Fruit fly (Drosophila melanogaster) whole organism: ENCODE measurements around the gene mys.

Source experiments
- CG8478 ChIP-seq: fragments of >200 bp; optimal IDR thresholded peaks from 2 replicates; lab custom pipeline; 2018; ENCODE audit warnings: inconsistent platforms
- Dll ChIP-seq: fragments of >200 bp; optimal IDR thresholded peaks from 2 replicates; lab custom pipeline; 2017
- EcR ChIP-seq, 2 experiments: fragments of >200 bp; optimal IDR thresholded peaks; 2 replicates each; lab custom pipeline; 2017; ENCODE audit warnings: missing biosample characterization in 2 of 2, missing genetic modification characterization in 2 of 2, missing genetic modification reagents in 2 of 2
- pan ChIP-seq: fragments of >200 bp; optimal IDR thresholded peaks from 2 replicates; lab custom pipeline; 2017
- psq ChIP-seq: fragments of >200 bp; optimal IDR thresholded peaks from 2 replicates; lab custom pipeline; 2017
- usp ChIP-seq: fragments of >200 bp; optimal IDR thresholded peaks from 2 replicates; lab custom pipeline; 2017; ENCODE audit warnings: missing biosample characterization, missing genetic modification characterization, mixed read lengths

Gene mys

DNA sequence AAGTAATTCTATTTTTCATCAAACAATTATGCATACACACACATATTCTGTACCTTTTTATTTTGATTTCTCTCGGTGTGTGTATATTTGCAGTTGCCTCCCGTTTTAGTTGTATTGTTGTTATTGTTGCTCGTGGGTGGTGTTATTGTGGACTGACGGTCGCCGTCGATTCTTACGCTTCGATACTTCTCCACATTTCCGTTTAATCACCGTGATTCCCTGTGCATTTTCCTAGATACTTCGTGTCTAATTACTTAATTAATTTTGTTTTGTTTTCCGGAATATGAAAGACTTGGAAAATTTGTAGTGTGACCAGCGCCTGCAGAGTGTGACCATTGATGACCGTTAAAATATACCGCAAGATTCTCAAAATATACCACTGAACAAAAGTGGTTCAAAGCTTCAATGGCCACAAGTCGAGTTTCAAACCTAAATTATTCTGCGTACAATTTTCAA lies 32.3 kb downstream of the mys start, which contains the start of gene UbcE2H:
UbcE2H (minus strand) TSS at position 343 of the 456 bp plus-strand sequence.
- no peak for TF ChIP-seq Dll (lab: Kevin White, UChicago)
- TF ChIP-seq CG8478 (lab: Kevin White, UChicago), result no peak
- no peak for TF ChIP-seq psq
- no peak for TF ChIP-seq pan (lab: Kevin White, UChicago)
- no peak for TF ChIP-seq EcR (GFP tag; optimal IDR thresholded peaks at IDR 0.05; lab: Kevin White, UChicago)
- TF ChIP-seq usp (GFP tag; lab: Kevin White, UChicago), result no peak

dm6 chrX:8100026-8100825 lies 38.8 kb downstream of the mys start:
- TF ChIP-seq psq, result no peak
- TF ChIP-seq pan (lab: Kevin White, UChicago), result no peak
- TF ChIP-seq Dll (lab: Kevin White, UChicago), result no peak
- no peak for TF ChIP-seq EcR (GFP tag; optimal IDR thresholded peaks at IDR 0.05; lab: Kevin White, UChicago)
- no peak for TF ChIP-seq CG8478 (lab: Kevin White, UChicago)
- TF ChIP-seq usp (GFP tag; lab: Kevin White, UChicago), result no peak

DNA sequence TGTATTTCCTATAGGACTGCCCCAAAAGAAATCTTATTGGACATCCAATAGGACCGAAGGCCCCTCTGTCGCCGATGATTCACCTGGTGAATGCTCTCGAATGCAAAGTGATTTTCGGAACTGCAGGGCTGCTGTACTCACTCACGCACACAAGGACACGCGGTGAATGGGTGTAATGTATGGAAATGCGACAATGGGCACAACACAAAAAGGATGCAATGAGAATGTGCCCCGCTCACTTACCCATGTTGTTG lies 39.3 kb downstream of the mys start:
- TF ChIP-seq CG8478 (lab: Kevin White, UChicago) (no peak), usp (GFP tag; lab: Kevin White, UChicago) (no peak), Dll (lab: Kevin White, UChicago) (no peak), psq (no peak), EcR (GFP tag; optimal IDR thresholded peaks at IDR 0.05; lab: Kevin White, UChicago) (no peak), pan (lab: Kevin White, UChicago) (no peak)

DNA sequence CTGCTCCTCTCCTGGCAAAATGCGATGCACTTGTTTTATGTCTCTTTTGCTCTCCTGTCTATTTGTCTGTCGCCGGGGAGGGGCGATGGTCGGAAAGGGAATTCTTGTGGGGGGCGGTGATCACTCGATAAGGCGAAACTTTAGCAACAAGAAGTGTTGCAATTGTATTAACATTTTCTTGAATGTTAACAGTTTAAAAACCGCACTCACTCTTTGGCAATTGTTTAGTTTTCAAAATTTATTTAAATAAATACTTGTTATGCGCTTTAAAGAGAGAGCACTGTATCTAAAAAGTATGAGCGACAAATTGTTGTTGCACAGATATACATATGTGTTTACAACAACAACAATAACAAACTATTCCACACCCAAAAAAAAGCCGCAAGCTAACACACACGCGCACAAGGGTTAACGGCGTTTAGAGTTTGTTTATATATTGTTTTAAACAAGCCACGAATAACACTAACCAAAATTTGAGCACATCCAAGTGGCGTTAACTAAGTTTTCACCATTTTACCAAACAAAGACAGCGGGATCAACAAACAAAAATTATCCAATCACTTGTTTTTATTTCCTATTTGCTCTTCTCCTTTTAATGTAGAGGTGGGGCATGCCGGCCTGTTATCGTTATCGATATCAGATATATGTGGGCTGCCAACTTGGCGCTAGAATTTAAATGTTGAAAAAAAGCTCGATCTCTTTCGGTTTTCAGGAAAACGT lies 40.2 kb downstream of the mys start, which contains the start of gene CG2258:
CG2258 (minus strand) TSS at position 617 of the 720 bp plus-strand sequence.
- no peak for TF ChIP-seq pan (lab: Kevin White, UChicago)
- no peak for TF ChIP-seq usp (GFP tag; lab: Kevin White, UChicago)
- TF ChIP-seq psq, result no peak
- no peak for TF ChIP-seq EcR (GFP tag; optimal IDR thresholded peaks at IDR 0.05; lab: Kevin White, UChicago)
- no peak for TF ChIP-seq Dll (lab: Kevin White, UChicago)
- TF ChIP-seq CG8478 (lab: Kevin White, UChicago), result no peak

DNA sequence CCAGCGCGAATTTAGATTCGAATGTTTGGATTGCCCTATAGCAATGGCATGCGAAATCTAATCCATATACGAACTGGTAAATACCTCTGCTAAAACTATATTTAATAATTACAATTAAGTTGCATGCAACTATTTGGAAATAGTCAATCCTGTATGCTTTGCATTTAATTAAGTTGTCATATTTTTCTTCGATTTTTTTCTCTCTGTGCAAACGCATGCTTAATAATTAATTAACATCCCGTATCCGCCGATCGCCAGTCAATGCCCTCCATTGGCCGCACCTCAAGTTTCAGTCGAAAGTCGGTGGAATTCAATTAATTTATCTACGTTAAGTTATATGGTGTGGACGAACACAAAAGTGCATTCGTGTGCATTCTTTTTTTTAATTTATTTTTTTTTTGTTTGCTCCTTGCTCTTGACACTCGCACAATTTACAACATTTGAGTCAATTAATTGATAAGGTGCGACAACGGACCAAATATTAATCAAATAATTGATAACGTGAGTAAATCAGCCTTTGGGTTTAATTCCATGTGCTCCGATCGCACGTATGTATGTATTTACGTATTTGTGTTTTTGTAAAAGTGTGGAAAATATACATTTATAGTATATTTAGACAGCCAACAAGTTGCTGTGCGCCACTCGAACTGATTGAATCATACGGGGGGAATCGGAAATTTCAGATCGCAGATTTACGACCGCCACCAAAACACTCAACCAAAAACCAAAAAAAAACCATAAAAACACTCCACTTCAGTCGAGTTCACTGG lies 45.0 kb downstream of the mys start:
- TF ChIP-seq psq, result no peak
- TF ChIP-seq pan (lab: Kevin White, UChicago), result no peak
- no peak for TF ChIP-seq Dll (lab: Kevin White, UChicago)
- TF ChIP-seq CG8478 (lab: Kevin White, UChicago), result no peak
- no peak for TF ChIP-seq usp (GFP tag; lab: Kevin White, UChicago)
- TF ChIP-seq EcR (GFP tag; optimal IDR thresholded peaks at IDR 0.05; lab: Kevin White, UChicago), result no peak

dm6 chrX:8107936-8108335 lies 46.5 kb downstream of the mys start:
- TF ChIP-seq usp (GFP tag; lab: Kevin White, UChicago) (no peak), pan (lab: Kevin White, UChicago) (no peak), EcR (GFP tag; optimal IDR thresholded peaks at IDR 0.05; lab: Kevin White, UChicago) (no peak), psq (no peak), Dll (lab: Kevin White, UChicago) (no peak), CG8478 (lab: Kevin White, UChicago) (no peak)

DNA sequence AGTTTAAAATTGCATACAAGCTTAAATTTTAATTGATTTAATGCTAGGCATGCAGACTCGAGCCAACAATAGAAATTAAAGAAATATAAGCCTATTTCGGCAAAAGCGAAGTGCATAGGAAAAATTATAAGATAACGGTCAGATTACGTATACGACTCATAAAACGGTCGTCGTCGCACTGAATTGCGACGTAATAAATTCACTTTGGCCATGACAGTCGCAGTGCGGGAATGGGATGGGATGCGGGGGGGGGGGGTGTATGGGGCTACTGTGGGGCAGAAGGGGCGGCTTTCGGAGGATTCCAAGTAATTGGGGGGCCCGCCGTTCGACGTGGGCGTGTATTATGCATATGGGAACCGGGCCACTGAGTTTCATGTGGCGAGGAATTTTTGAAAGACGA lies 49.5 kb downstream of the mys start:
- TF ChIP-seq pan (lab: Kevin White, UChicago), result no peak
- no peak for TF ChIP-seq EcR (GFP tag; optimal IDR thresholded peaks at IDR 0.05; lab: Kevin White, UChicago)
- no peak for TF ChIP-seq usp (GFP tag; lab: Kevin White, UChicago)
- TF ChIP-seq Dll (lab: Kevin White, UChicago), result no peak
- no peak for TF ChIP-seq psq
- no peak for TF ChIP-seq CG8478 (lab: Kevin White, UChicago)

- TF ChIP-seq psq (no peak), usp (GFP tag; lab: Kevin White, UChicago) (no peak), EcR (GFP tag; optimal IDR thresholded peaks at IDR 0.05; lab: Kevin White, UChicago) (no peak), pan (lab: Kevin White, UChicago) (no peak), CG8478 (lab: Kevin White, UChicago) (no peak), Dll (lab: Kevin White, UChicago) (no peak)
Observed at dm6 chrX:8112715-8113114, 51.3 kb downstream of the mys start.

- no peak for TF ChIP-seq CG8478 (lab: Kevin White, UChicago)
- no peak for TF ChIP-seq psq
- TF ChIP-seq pan (lab: Kevin White, UChicago), result no peak
- TF ChIP-seq EcR (GFP tag; optimal IDR thresholded peaks at IDR 0.05; lab: Kevin White, UChicago), result no peak
- no peak for TF ChIP-seq Dll (lab: Kevin White, UChicago)
- no peak for TF ChIP-seq usp (GFP tag; lab: Kevin White, UChicago)
Observed at dm6 chrX:8113386-8114279, 52.2 kb downstream of the mys start.
